Worm (Caenorhabditis elegans) whole organism, mixed stage, embryonic: Measurements from ENCODE around the gene K10C9.4.

Experiments
- elt-1 ChIP-seq: sonication (generic microtip); optimal IDR thresholded peaks from 2 replicates; lab custom pipeline; 2017; ENCODE audit warnings: missing genetic modification characterization, mild to moderate bottlenecking, missing compliant biosample characterization, antibody characterized with exemption, moderate library complexity, borderline replicate concordance; ENCODE audit not compliant: insufficient read depth
- elt-3 ChIP-seq: fragments of 150-350 bp; optimal IDR thresholded peaks from 2 replicates; lab custom pipeline; 2014; ENCODE audit warnings: missing biosample characterization, missing genetic modification characterization
- lin-13 ChIP-seq: fragments of 150-350 bp; optimal IDR thresholded peaks from 2 replicates; lab custom pipeline; 2014; ENCODE audit warnings: missing biosample characterization, missing genetic modification characterization
- nhr-28 ChIP-seq: fragments of 150-350 bp; optimal IDR thresholded peaks from 2 replicates; lab custom pipeline; 2014; ENCODE audit warnings: missing biosample characterization, missing genetic modification characterization
- tbx-8 ChIP-seq: fragments of 200-800 bp; sonication (Bioruptor generic); optimal IDR thresholded peaks from 2 replicates; lab custom pipeline; 2018; ENCODE audit warnings: mild to moderate bottlenecking, missing genetic modification characterization, moderate library complexity, missing compliant biosample characterization
- unc-39 ChIP-seq: fragments of 150-350 bp; optimal IDR thresholded peaks from 2 replicates; lab custom pipeline; 2014; ENCODE audit warnings: missing biosample characterization, missing genetic modification characterization
- unc-62 ChIP-seq: fragments of 150-350 bp; optimal IDR thresholded peaks from 2 replicates; lab custom pipeline; 2014; ENCODE audit warnings: missing biosample characterization, missing genetic modification reagents, missing genetic modification characterization
- ztf-11 ChIP-seq: fragments of 150-350 bp; optimal IDR thresholded peaks from 2 replicates; lab custom pipeline; 2014; ENCODE audit warnings: missing biosample characterization, missing genetic modification characterization

- TF ChIP-seq lin-13 (tag; lab: Kevin White, UChicago) (no peak), unc-62 (GFP tag; lab: Kevin White, UChicago) (no peak), elt-3 (tag; lab: Kevin White, UChicago) (no peak), tbx-8 (GFP tag; lab: Kevin White, UChicago) (no peak), elt-1 (tag; lab: Kevin White, UChicago) (no peak), nhr-28 (no peak), ztf-11 (tag; lab: Kevin White, UChicago) (no peak), unc-39 (tag; lab: Kevin White, UChicago) (no peak)
Measured at ce11 chrV:1087983-1088382, 35.2 kb upstream of the K10C9.4 start, which contains the start of gene clec-203.
